Fruit fly (Drosophila melanogaster) whole organism, embryonic: ENCODE data around the gene RpS29.
A peak's percentile ranks its signal among the peaks of the same experiment; 100 is the strongest.

Experiments
- Antp ChIP-seq: fragments of 200-800 bp; sonication (Bioruptor generic); optimal IDR thresholded peaks from 3 replicates; lab custom pipeline; 2016; ENCODE audit warnings: missing biosample characterization, missing genetic modification characterization
- B-H1 ChIP-seq: fragments of 200-800 bp; sonication (Bioruptor generic); IDR thresholded peaks from 3 replicates; pipeline ENCODE4 v1.3.6; 2022; ENCODE audit warnings: missing biosample characterization, missing genetic modification characterization
- B-H2 ChIP-seq: fragments of 200-800 bp; sonication (Bioruptor generic); optimal IDR thresholded peaks from 2 replicates; lab custom pipeline; 2018; ENCODE audit warnings: missing biosample characterization, mild to moderate bottlenecking, missing genetic modification characterization
- Bteb2 ChIP-seq: fragments of 200-800 bp; sonication (Bioruptor generic); optimal IDR thresholded peaks from 2 replicates; lab custom pipeline; 2016; ENCODE audit warnings: missing biosample characterization, missing genetic modification characterization
- CG10209 ChIP-seq: fragments of 200-800 bp; sonication (Bioruptor generic); optimal IDR thresholded peaks from 3 replicates; lab custom pipeline; 2017; ENCODE audit warnings: missing biosample characterization, mild to moderate bottlenecking, missing genetic modification characterization, missing genetic modification reagents
- CG10267 ChIP-seq: fragments of 200-800 bp; sonication (Bioruptor generic); optimal IDR thresholded peaks from 2 replicates; lab custom pipeline; 2018; ENCODE audit warnings: missing biosample characterization, mild to moderate bottlenecking, missing genetic modification characterization, moderate library complexity
- CG11456 ChIP-seq: fragments of 200-800 bp; sonication (Bioruptor generic); IDR thresholded peaks from 3 replicates; pipeline ENCODE4 v1.3.6; 2022; ENCODE audit warnings: missing biosample characterization, missing genetic modification characterization
- CG12769 ChIP-seq: fragments of 200-800 bp; sonication (Bioruptor generic); optimal IDR thresholded peaks from 2 replicates; lab custom pipeline; 2019; ENCODE audit warnings: missing biosample characterization, mild to moderate bottlenecking, missing genetic modification characterization, moderate library complexity
- CG18619 ChIP-seq: fragments of 200-800 bp; sonication (Bioruptor generic); optimal IDR thresholded peaks from 3 replicates; lab custom pipeline; 2017; ENCODE audit warnings: missing biosample characterization, mild to moderate bottlenecking, missing genetic modification characterization
- CG2120 ChIP-seq: fragments of 200-800 bp; sonication (Bioruptor generic); optimal IDR thresholded peaks from 3 replicates; lab custom pipeline; 2016; ENCODE audit warnings: missing biosample characterization, missing genetic modification characterization
- CG2678 ChIP-seq: fragments of 200-800 bp; sonication (Bioruptor generic); optimal IDR thresholded peaks from 3 replicates; lab custom pipeline; 2019; ENCODE audit warnings: missing biosample characterization, mild to moderate bottlenecking, missing genetic modification characterization, moderate library complexity
- CG2712 ChIP-seq: fragments of 200-800 bp; optimal IDR thresholded peaks from 3 replicates; lab custom pipeline; 2019; ENCODE audit warnings: missing biosample characterization, mild to moderate bottlenecking, missing genetic modification characterization, moderate library complexity
- CG2889 ChIP-seq: fragments of 200-800 bp; sonication (Bioruptor generic); IDR thresholded peaks from 3 replicates; pipeline ENCODE4 v1.3.6; 2022; ENCODE audit warnings: missing biosample characterization, missing genetic modification characterization
- CG30020 ChIP-seq: fragments of 200-800 bp; optimal IDR thresholded peaks from 2 replicates; lab custom pipeline; 2019; ENCODE audit warnings: missing biosample characterization, mild to moderate bottlenecking, missing genetic modification characterization, moderate library complexity
- CG3163 ChIP-seq: fragments of 200-800 bp; sonication (Bioruptor generic); optimal IDR thresholded peaks from 3 replicates; lab custom pipeline; 2016; ENCODE audit warnings: missing biosample characterization, missing genetic modification characterization
- CG3995 ChIP-seq: fragments of 200-800 bp; sonication (Bioruptor generic); optimal IDR thresholded peaks from 3 replicates; lab custom pipeline; 2016; ENCODE audit warnings: missing biosample characterization, missing genetic modification characterization
- CG4617 ChIP-seq: fragments of 200-800 bp; sonication (Bioruptor generic); optimal IDR thresholded peaks from 3 replicates; lab custom pipeline; 2016; ENCODE audit warnings: missing biosample characterization, missing genetic modification characterization, borderline replicate concordance
- CG4730 ChIP-seq: fragments of 200-800 bp; sonication (Bioruptor generic); IDR thresholded peaks from 2 replicates; pipeline ENCODE4 v1.3.6; 2022; ENCODE audit warnings: missing biosample characterization, missing genetic modification characterization
- CG6689 ChIP-seq: fragments of 200-800 bp; sonication (Bioruptor generic); IDR thresholded peaks from 2 replicates; pipeline ENCODE4 v1.3.6; 2022; ENCODE audit warnings: missing biosample characterization, missing genetic modification characterization
- CG9876 ChIP-seq: fragments of 200-800 bp; sonication (Bioruptor generic); optimal IDR thresholded peaks from 2 replicates; lab custom pipeline; 2016; ENCODE audit warnings: missing biosample characterization, missing genetic modification characterization
- Dll ChIP-seq: fragments of 200-800 bp; sonication (Bioruptor generic); IDR thresholded peaks from 4 replicates; pipeline ENCODE4 v1.3.6; 2022; ENCODE audit warnings: missing biosample characterization, missing genetic modification characterization; ENCODE audit not compliant: partially characterized antibody
- Doc3 ChIP-seq: fragments of 200-800 bp; sonication (Bioruptor generic); IDR thresholded peaks from 3 replicates; pipeline ENCODE4 v1.3.6; 2022; ENCODE audit warnings: missing biosample characterization, missing genetic modification characterization; ENCODE audit not compliant: partially characterized antibody
- Dref ChIP-seq: fragments of 200-800 bp; sonication (Bioruptor generic); IDR thresholded peaks from 2 replicates; pipeline ENCODE4 v1.3.6; 2022; ENCODE audit warnings: missing biosample characterization, missing genetic modification characterization
- Drgx ChIP-seq: fragments of 200-800 bp; sonication (Bioruptor generic); IDR thresholded peaks from 2 replicates; pipeline ENCODE4 v1.3.6; 2022; ENCODE audit warnings: missing biosample characterization, missing genetic modification characterization
- E2f2 ChIP-seq: fragments of 200-800 bp; sonication (Bioruptor generic); IDR thresholded peaks from 2 replicates; pipeline ENCODE4 v1.3.6; 2022; ENCODE audit warnings: missing biosample characterization, missing genetic modification characterization
- Eip74EF ChIP-seq, 2 experiments: fragments of 200-800 bp in 1 of 2; fragments of >200 bp in 1 of 2; sonication (Bioruptor generic) in 1 of 2; optimal IDR thresholded peaks; 2 replicates each; lab custom pipeline; 2017 to 2019; ENCODE audit warnings: missing biosample characterization in 2 of 2, missing genetic modification characterization in 2 of 2, mild to moderate bottlenecking in 1 of 2, moderate library complexity in 1 of 2
- MBD-R2 ChIP-seq: fragments of 200-800 bp; sonication (Bioruptor generic); IDR thresholded peaks from 2 replicates; pipeline ENCODE4 v1.3.6; 2022; ENCODE audit warnings: missing biosample characterization, missing genetic modification characterization
- MESR4 ChIP-seq: fragments of 200-800 bp; sonication (Bioruptor generic); optimal IDR thresholded peaks from 2 replicates; lab custom pipeline; 2018; ENCODE audit warnings: missing biosample characterization, mild to moderate bottlenecking, missing genetic modification characterization, moderate library complexity
- Nf-YC ChIP-seq: fragments of 200-800 bp; optimal IDR thresholded peaks from 3 replicates; lab custom pipeline; 2019; ENCODE audit warnings: missing biosample characterization, mild to moderate bottlenecking, missing genetic modification characterization, moderate library complexity
- Sox100B ChIP-seq: fragments of 200-800 bp; sonication (Bioruptor generic); optimal IDR thresholded peaks from 3 replicates; lab custom pipeline; 2018; ENCODE audit warnings: missing biosample characterization, mild to moderate bottlenecking, missing genetic modification characterization
- Sry-δ ChIP-seq: fragments of 200-800 bp; sonication (Bioruptor generic); optimal IDR thresholded peaks from 2 replicates; lab custom pipeline; 2016; ENCODE audit warnings: missing biosample characterization, missing genetic modification characterization
- Ssrp ChIP-seq: fragments of 200-800 bp; sonication (Bioruptor generic); optimal IDR thresholded peaks from 2 replicates; lab custom pipeline; 2018; ENCODE audit warnings: missing biosample characterization, mild to moderate bottlenecking, missing genetic modification characterization, moderate library complexity
- Xbp1 ChIP-seq: fragments of 200-800 bp; sonication (Bioruptor generic); optimal IDR thresholded peaks from 3 replicates; lab custom pipeline; 2016; ENCODE audit warnings: missing biosample characterization, mild to moderate bottlenecking, missing genetic modification characterization
- dan ChIP-seq: fragments of 200-800 bp; sonication (Bioruptor generic); IDR thresholded peaks from 2 replicates; pipeline ENCODE4 v1.3.6; 2022; ENCODE audit warnings: missing biosample characterization, missing genetic modification characterization
- danr ChIP-seq: fragments of 200-800 bp; sonication (Bioruptor generic); IDR thresholded peaks from 2 replicates; pipeline ENCODE4 v1.3.6; 2022; ENCODE audit warnings: missing biosample characterization, missing genetic modification characterization
- en ChIP-seq: fragments of 200-800 bp; sonication (Bioruptor generic); optimal IDR thresholded peaks from 2 replicates; lab custom pipeline; 2016; ENCODE audit warnings: missing biosample characterization, missing genetic modification characterization
- hbn ChIP-seq: fragments of 200-800 bp; sonication (Bioruptor generic); IDR thresholded peaks from 2 replicates; pipeline ENCODE4 v1.3.6; 2022; ENCODE audit warnings: missing biosample characterization, missing genetic modification characterization; ENCODE audit not compliant: partially characterized antibody
- hkb ChIP-seq, 2 experiments: fragments of 200-800 bp in 1 of 2; fragments of >200 bp in 1 of 2; sonication (Bioruptor generic) in 1 of 2; IDR thresholded peaks in 1 of 2; optimal IDR thresholded peaks in 1 of 2; 2 replicates each; pipeline versions ENCODE4 v1.3.6 to Lab custom; 2017 to 2022; ENCODE audit warnings: missing biosample characterization in 1 of 2, missing genetic modification characterization in 1 of 2
- hth ChIP-seq: fragments of >200 bp; optimal IDR thresholded peaks from 2 replicates; lab custom pipeline; 2017; ENCODE audit warnings: inconsistent platforms
- inv ChIP-seq: fragments of 200-800 bp; sonication (Bioruptor generic); IDR thresholded peaks from 2 replicates; pipeline ENCODE4 v1.3.6; 2022; ENCODE audit warnings: missing biosample characterization, missing genetic modification characterization; ENCODE audit not compliant: partially characterized antibody
- knrl ChIP-seq: fragments of 200-800 bp; sonication (Bioruptor generic); IDR thresholded peaks from 3 replicates; pipeline ENCODE4 v1.3.6; 2022; ENCODE audit warnings: missing biosample characterization, missing genetic modification characterization; ENCODE audit not compliant: partially characterized antibody
- lmd ChIP-seq: fragments of 200-800 bp; sonication (Bioruptor generic); IDR thresholded peaks from 2 replicates; pipeline ENCODE4 v1.3.6; 2022; ENCODE audit warnings: missing biosample characterization, missing genetic modification characterization
- mam ChIP-seq: fragments of 200-800 bp; sonication (Bioruptor generic); optimal IDR thresholded peaks from 3 replicates; lab custom pipeline; 2016; ENCODE audit warnings: missing biosample characterization, missing genetic modification characterization
- mld ChIP-seq: fragments of 200-800 bp; sonication (Bioruptor generic); IDR thresholded peaks from 3 replicates; pipeline ENCODE4 v1.3.6; 2022; ENCODE audit warnings: missing biosample characterization, missing genetic modification characterization; ENCODE audit not compliant: partially characterized antibody
- sens ChIP-seq: fragments of 200-800 bp; sonication (Bioruptor generic); peaks from one replicate; lab custom pipeline; 2016; ENCODE audit warnings: missing biosample characterization, missing genetic modification characterization
- sob ChIP-seq: fragments of 200-800 bp; sonication (Bioruptor generic); IDR thresholded peaks from 2 replicates; pipeline ENCODE4 v1.3.6; 2022; ENCODE audit warnings: missing biosample characterization, missing genetic modification characterization
- sqz ChIP-seq: fragments of 200-800 bp; sonication (Bioruptor generic); optimal IDR thresholded peaks from 3 replicates; lab custom pipeline; 2018; ENCODE audit warnings: missing biosample characterization, mild to moderate bottlenecking, missing genetic modification characterization
- stwl ChIP-seq: fragments of 200-800 bp; sonication (Bioruptor generic); optimal IDR thresholded peaks from 3 replicates; lab custom pipeline; 2018; ENCODE audit warnings: missing biosample characterization, mild to moderate bottlenecking, missing genetic modification characterization, moderate library complexity
- sug ChIP-seq: fragments of 200-800 bp; optimal IDR thresholded peaks from 2 replicates; lab custom pipeline; 2019; ENCODE audit warnings: missing biosample characterization, mild to moderate bottlenecking, missing genetic modification characterization, moderate library complexity
- tna ChIP-seq: fragments of 200-800 bp; sonication (Bioruptor generic); IDR thresholded peaks from 2 replicates; pipeline ENCODE4 v1.3.6; 2022; ENCODE audit warnings: missing biosample characterization, missing genetic modification characterization; ENCODE audit not compliant: partially characterized antibody
- tup ChIP-seq: fragments of 200-800 bp; sonication (Bioruptor generic); optimal IDR thresholded peaks from 2 replicates; lab custom pipeline; 2016; ENCODE audit warnings: missing biosample characterization, mild to moderate bottlenecking, missing genetic modification characterization, moderate library complexity

RpS29 gene

dm6 chr3R:9740713-9741112 is 37.1 kb upstream of the RpS29 start, which contains the start of gene Pnn (continued):
- TF ChIP-seq Doc3 (GFP tag; lab: Robert Waterston, UW) (peak; percentile 86), Nf-YC (peak; percentile 32), hth (lab: Kevin White, UChicago) (no peak), Sox100B (GFP tag; lab: Kevin White, UChicago) (peak; percentile 6), CG18619 (GFP tag; lab: Kevin White, UChicago) (no peak), B-H2 (peak; percentile 21), Dref (peak; percentile 81), CG10209 (GFP tag; lab: Kevin White, UChicago) (no peak), MESR4 (peak; percentile 75), stwl (peak; percentile 32), inv (peak; percentile 86), CG9876 (GFP tag; lab: Kevin White, UChicago) (no peak), CG2712 (tag; lab: Kevin White, UChicago) (peak; percentile 42), Sry-δ (peak; percentile 83), Bteb2 (no peak), knrl (GFP tag; lab: Robert Waterston, UW) (peak; percentile 92), Drgx (GFP tag; lab: Robert Waterston, UW) (no peak), sug (tag; lab: Kevin White, UChicago) (peak; percentile 10), CG2678 (no peak), lmd (GFP tag; lab: Robert Waterston, UW) (no peak), CG3995 (peak; percentile 95), dan (GFP tag; lab: Robert Waterston, UW) (no peak), CG2120 (GFP tag; lab: Kevin White, UChicago) (peak; percentile 16), tna (GFP tag; lab: Robert Waterston, UW) (peak; percentile 77), en (GFP tag; lab: Kevin White, UChicago) (no peak), hbn (peak; percentile 87), CG12769 (tag; lab: Kevin White, UChicago) (no peak), CG4617 (peak; percentile 77), sqz (peak; percentile 65), mld (peak; percentile 68; the same call in 1 of the 3 replicates), hkb (optimal IDR thresholded peaks at IDR 0.05; lab: Kevin White, UChicago) (no peak), hkb (GFP tag; IDR thresholded peaks at IDR 0.05; lab: Robert Waterston, UW) (no peak), sens (GFP tag; lab: Kevin White, UChicago) (peak; percentile 35), CG6689 (GFP tag; lab: Robert Waterston, UW) (no peak), CG2889 (no peak), Antp (no peak), sob (GFP tag; lab: Robert Waterston, UW) (no peak), mam (GFP tag; lab: Kevin White, UChicago) (no peak), CG10267 (tag; lab: Kevin White, UChicago) (peak; percentile 40), B-H1 (GFP tag; lab: Robert Waterston, UW) (no peak), danr (GFP tag; lab: Robert Waterston, UW) (no peak), Ssrp (tag; lab: Kevin White, UChicago) (no peak), Dll (peak; percentile 91), E2f2 (GFP tag; lab: Robert Waterston, UW) (peak; percentile 29; the same call in 1 of the 2 replicates), Eip74EF (GFP tag; optimal IDR thresholded peaks at IDR 0.05; lab: Kevin White, UChicago) (no peak), CG3163 (no peak), Xbp1 (peak; percentile 6), CG30020 (tag; lab: Kevin White, UChicago) (peak; percentile 63), MBD-R2 (GFP tag; lab: Robert Waterston, UW) (peak; percentile 91), tup (GFP tag; lab: Kevin White, UChicago) (no peak), CG11456 (GFP tag; lab: Robert Waterston, UW) (no peak), CG4730 (GFP tag; lab: Robert Waterston, UW) (no peak)
